Worm (Caenorhabditis elegans): ENCODE results near the gene F32D8.8.

The F32D8.8 gene

ce11 chrV:10876512-10876911 is 26.1 kb downstream of the F32D8.8 start:
- TF ChIP-seq ceh-36 (tag; optimal IDR thresholded peaks at IDR 0.05) (no peak), hnd-1 (tag; optimal IDR thresholded peaks at IDR 0.05) (no peak), hmbx-1 (tag; optimal IDR thresholded peaks at IDR 0.05) (no peak), ceh-13 (GFP tag; optimal IDR thresholded peaks at IDR 0.05) (no peak), tbx-37 (GFP tag; conservative IDR thresholded peaks at IDR 0.05) (no peak), F13C5.2 (tag; optimal IDR thresholded peaks at IDR 0.05) (no peak), sea-1 (GFP tag; conservative IDR thresholded peaks at IDR 0.05) (no peak), ama-1 (optimal IDR thresholded peaks at IDR 0.05) (no peak), aly-1 (tag; optimal IDR thresholded peaks at IDR 0.05) (no peak), flt-1 (GFP tag; IDR thresholded peaks at IDR 0.05) (no peak), pes-1 (GFP tag; IDR thresholded peaks at IDR 0.05) (no peak), ets-7 (tag; optimal IDR thresholded peaks at IDR 0.05) (no peak), B0310.2 (tag; optimal IDR thresholded peaks at IDR 0.05) (no peak), tra-4 (tag; optimal IDR thresholded peaks at IDR 0.05) (no peak), scrt-1 (GFP tag; IDR thresholded peaks at IDR 0.05) (no peak), hmg-4 (GFP tag; optimal IDR thresholded peaks at IDR 0.05) (no peak), tbx-11 (GFP tag; IDR thresholded peaks at IDR 0.05) (no peak)

ce11 chrV:10874938-10875599 is 27.5 kb downstream of the F32D8.8 start:
- TF ChIP-seq tra-4 (tag; optimal IDR thresholded peaks at IDR 0.05): no peak
- TF ChIP-seq B0310.2 (tag; optimal IDR thresholded peaks at IDR 0.05): no peak

ce11 chrV:10873190-10873589 is 29.4 kb downstream of the F32D8.8 start:
- TF ChIP-seq tra-4 (tag; optimal IDR thresholded peaks at IDR 0.05): no peak
- no peak for TF ChIP-seq tbx-11 (GFP tag; IDR thresholded peaks at IDR 0.05)
- no peak for TF ChIP-seq hnd-1 (tag; optimal IDR thresholded peaks at IDR 0.05)
- TF ChIP-seq F13C5.2 (tag; optimal IDR thresholded peaks at IDR 0.05): no peak
- no peak for TF ChIP-seq hmbx-1 (tag; optimal IDR thresholded peaks at IDR 0.05)

- no peak for TF ChIP-seq tra-4 (tag; optimal IDR thresholded peaks at IDR 0.05)
- no peak for TF ChIP-seq scrt-1 (GFP tag; IDR thresholded peaks at IDR 0.05)
- TF ChIP-seq ceh-36 (tag; optimal IDR thresholded peaks at IDR 0.05): no peak
- no peak for TF ChIP-seq tbx-11 (GFP tag; IDR thresholded peaks at IDR 0.05)
- no peak for TF ChIP-seq B0310.2 (tag; optimal IDR thresholded peaks at IDR 0.05)
- TF ChIP-seq pes-1 (GFP tag; IDR thresholded peaks at IDR 0.05): no peak
- no peak for TF ChIP-seq ama-1 (optimal IDR thresholded peaks at IDR 0.05)
- TF ChIP-seq ceh-13 (GFP tag; optimal IDR thresholded peaks at IDR 0.05): no peak
- TF ChIP-seq ets-7 (tag; optimal IDR thresholded peaks at IDR 0.05): no peak
- TF ChIP-seq flt-1 (GFP tag; IDR thresholded peaks at IDR 0.05): no peak
- TF ChIP-seq hmbx-1 (tag; optimal IDR thresholded peaks at IDR 0.05): no peak
- TF ChIP-seq hnd-1 (tag; optimal IDR thresholded peaks at IDR 0.05): no peak
- TF ChIP-seq F13C5.2 (tag; optimal IDR thresholded peaks at IDR 0.05): no peak
- TF ChIP-seq tbx-37 (GFP tag; conservative IDR thresholded peaks at IDR 0.05): no peak
- no peak for TF ChIP-seq sea-1 (GFP tag; conservative IDR thresholded peaks at IDR 0.05)
Measured at ce11 chrV:10871457-10871861, 31.1 kb downstream of the F32D8.8 start.

DNA sequence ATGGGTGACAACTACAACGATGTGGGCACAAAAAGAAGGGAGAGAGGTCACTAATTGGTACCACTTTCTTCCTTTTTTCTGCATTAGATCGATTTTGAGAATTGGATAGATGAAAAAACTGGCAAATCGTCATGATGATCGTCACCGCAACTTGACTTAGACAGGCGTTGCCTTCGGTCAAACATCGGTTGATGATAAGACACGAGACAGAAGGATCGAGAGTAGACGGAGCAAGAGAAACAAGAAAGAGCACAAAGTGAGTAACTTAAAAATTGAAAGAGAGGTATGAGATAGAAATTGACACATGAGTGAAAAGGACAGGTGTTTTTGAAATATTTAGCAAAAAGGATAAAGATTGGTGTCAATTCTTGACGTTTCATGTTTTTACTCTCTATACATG is 32.5 kb downstream of the F32D8.8 start:
- TF ChIP-seq B0310.2 (tag; optimal IDR thresholded peaks at IDR 0.05) (no peak), tra-4 (tag; optimal IDR thresholded peaks at IDR 0.05) (no peak), ama-1 (optimal IDR thresholded peaks at IDR 0.05) (no peak), hmg-4 (GFP tag; optimal IDR thresholded peaks at IDR 0.05) (no peak), sea-1 (GFP tag; conservative IDR thresholded peaks at IDR 0.05) (no peak), hmbx-1 (tag; optimal IDR thresholded peaks at IDR 0.05) (no peak), ceh-36 (tag; optimal IDR thresholded peaks at IDR 0.05) (no peak), aly-1 (tag; optimal IDR thresholded peaks at IDR 0.05) (no peak), ceh-13 (GFP tag; optimal IDR thresholded peaks at IDR 0.05) (no peak), pes-1 (GFP tag; IDR thresholded peaks at IDR 0.05) (no peak), F13C5.2 (tag; optimal IDR thresholded peaks at IDR 0.05) (no peak), tbx-11 (GFP tag; IDR thresholded peaks at IDR 0.05) (no peak), flt-1 (GFP tag; IDR thresholded peaks at IDR 0.05) (no peak), scrt-1 (GFP tag; IDR thresholded peaks at IDR 0.05) (no peak), tbx-37 (GFP tag; conservative IDR thresholded peaks at IDR 0.05) (no peak), ets-7 (tag; optimal IDR thresholded peaks at IDR 0.05) (no peak), hnd-1 (tag; optimal IDR thresholded peaks at IDR 0.05) (no peak)

ce11 chrV:10867586-10867985 is 35.0 kb downstream of the F32D8.8 start:
- no peak for TF ChIP-seq pes-1 (GFP tag; IDR thresholded peaks at IDR 0.05)
- TF ChIP-seq hmbx-1 (tag; optimal IDR thresholded peaks at IDR 0.05): no peak
- TF ChIP-seq tra-4 (tag; optimal IDR thresholded peaks at IDR 0.05): no peak
- no peak for TF ChIP-seq ets-7 (tag; optimal IDR thresholded peaks at IDR 0.05)
- TF ChIP-seq tbx-11 (GFP tag; IDR thresholded peaks at IDR 0.05): no peak
- no peak for TF ChIP-seq aly-1 (tag; optimal IDR thresholded peaks at IDR 0.05)
- no peak for TF ChIP-seq sea-1 (GFP tag; conservative IDR thresholded peaks at IDR 0.05)

ce11 chrV:10866340-10866739 is 36.2 kb downstream of the F32D8.8 start:
- TF ChIP-seq sea-1 (GFP tag; conservative IDR thresholded peaks at IDR 0.05): peak; percentile 43; the same call in 1 of the 2 replicates

- TF ChIP-seq hmbx-1 (tag; optimal IDR thresholded peaks at IDR 0.05) (no peak), tbx-37 (GFP tag; conservative IDR thresholded peaks at IDR 0.05) (no peak), ets-7 (tag; optimal IDR thresholded peaks at IDR 0.05) (no peak), hnd-1 (tag; optimal IDR thresholded peaks at IDR 0.05) (no peak)
Measured at ce11 chrV:10865599-10865998, 37.0 kb downstream of the F32D8.8 start, which contains the start of gene saeg-1. Gene saeg-1 (minus strand): TSS chrV:10865699.
